Fruit fly (Drosophila melanogaster) whole organism, embryonic: ENCODE data around the gene CG6040.

Source experiments
- Antp ChIP-seq: fragments of 200-800 bp; sonication (Bioruptor generic); optimal IDR thresholded peaks from 3 replicates; lab custom pipeline; 2016; ENCODE audit warnings: missing biosample characterization, missing genetic modification characterization
- Atf3 ChIP-seq: fragments of 200-800 bp; sonication (Bioruptor generic); optimal IDR thresholded peaks from 3 replicates; lab custom pipeline; 2016; ENCODE audit warnings: missing biosample characterization, missing genetic modification characterization
- CG10274 ChIP-seq: fragments of 200-800 bp; sonication (Bioruptor generic); optimal IDR thresholded peaks from 3 replicates; lab custom pipeline; 2017; ENCODE audit warnings: missing biosample characterization, mild to moderate bottlenecking, missing genetic modification characterization
- CG10979 ChIP-seq: fragments of 200-800 bp; sonication (Bioruptor generic); optimal IDR thresholded peaks from 2 replicates; lab custom pipeline; 2018; ENCODE audit warnings: missing biosample characterization, mild to moderate bottlenecking, missing genetic modification characterization, moderate library complexity
- CG11093 ChIP-seq: fragments of 200-800 bp; sonication (Bioruptor generic); IDR thresholded peaks from 3 replicates; pipeline ENCODE4 v1.3.6; 2022; ENCODE audit warnings: missing biosample characterization, missing genetic modification characterization
- CG11695 ChIP-seq: fragments of 200-800 bp; sonication (Bioruptor generic); IDR thresholded peaks from 3 replicates; pipeline ENCODE4 v1.3.6; 2022; ENCODE audit warnings: missing biosample characterization, missing genetic modification characterization
- CG11696 ChIP-seq: fragments of 200-800 bp; sonication (Bioruptor generic); IDR thresholded peaks from 2 replicates; pipeline ENCODE4 v1.3.6; 2022; ENCODE audit warnings: missing biosample characterization, missing genetic modification characterization
- CG11723 ChIP-seq: fragments of 200-800 bp; sonication (Bioruptor generic); optimal IDR thresholded peaks from 2 replicates; lab custom pipeline; 2017; ENCODE audit warnings: missing biosample characterization, mild to moderate bottlenecking, missing genetic modification characterization
- CG13424 ChIP-seq: fragments of 200-800 bp; sonication (Bioruptor generic); optimal IDR thresholded peaks from 2 replicates; lab custom pipeline; 2019; ENCODE audit warnings: missing biosample characterization, mild to moderate bottlenecking, missing genetic modification characterization, moderate library complexity
- CG1792 ChIP-seq: fragments of 200-800 bp; sonication (Bioruptor generic); optimal IDR thresholded peaks from 2 replicates; lab custom pipeline; 2016; ENCODE audit warnings: missing biosample characterization, missing genetic modification characterization
- CG18011 ChIP-seq: fragments of 200-800 bp; sonication (Bioruptor generic); optimal IDR thresholded peaks from 2 replicates; lab custom pipeline; 2017; ENCODE audit warnings: missing biosample characterization, missing genetic modification characterization, mild to moderate bottlenecking, moderate library complexity, missing genotype
- CG18599 ChIP-seq: fragments of 200-800 bp; sonication (Bioruptor generic); optimal IDR thresholded peaks from 3 replicates; lab custom pipeline; 2017; ENCODE audit warnings: missing biosample characterization, missing genetic modification characterization, mild to moderate bottlenecking, moderate library complexity, missing genetic modification reagents
- CG2712 ChIP-seq: fragments of 200-800 bp; optimal IDR thresholded peaks from 3 replicates; lab custom pipeline; 2019; ENCODE audit warnings: missing biosample characterization, mild to moderate bottlenecking, missing genetic modification characterization, moderate library complexity
- CG3407 ChIP-seq: fragments of 200-800 bp; sonication (Bioruptor generic); optimal IDR thresholded peaks from 2 replicates; lab custom pipeline; 2018; ENCODE audit warnings: missing biosample characterization, mild to moderate bottlenecking, missing genetic modification characterization
- CG6654 ChIP-seq: fragments of 200-800 bp; sonication (Bioruptor generic); optimal IDR thresholded peaks from 2 replicates; lab custom pipeline; 2017; ENCODE audit warnings: missing biosample characterization, mild to moderate bottlenecking, missing genetic modification characterization
- CG6813 ChIP-seq: fragments of 200-800 bp; sonication (Bioruptor generic); optimal IDR thresholded peaks from 2 replicates; lab custom pipeline; 2017; ENCODE audit warnings: missing biosample characterization, missing genetic modification characterization, mild to moderate bottlenecking, moderate library complexity, missing genetic modification reagents
- CG7987 ChIP-seq: fragments of 200-800 bp; sonication (Bioruptor generic); optimal IDR thresholded peaks from 2 replicates; lab custom pipeline; 2018; ENCODE audit warnings: missing biosample characterization, mild to moderate bottlenecking, missing genetic modification characterization, moderate library complexity
- CG8281 ChIP-seq: fragments of 200-800 bp; sonication (Bioruptor generic); optimal IDR thresholded peaks from 2 replicates; lab custom pipeline; 2018; ENCODE audit warnings: missing biosample characterization, mild to moderate bottlenecking, missing genetic modification characterization, moderate library complexity
- CG8478 ChIP-seq: fragments of >200 bp; optimal IDR thresholded peaks from 2 replicates; lab custom pipeline; 2018
- CG9437 ChIP-seq: fragments of 200-800 bp; sonication (Bioruptor generic); optimal IDR thresholded peaks from 2 replicates; lab custom pipeline; 2018; ENCODE audit warnings: missing biosample characterization, mild to moderate bottlenecking, missing genetic modification characterization
- CG9932 ChIP-seq: fragments of 200-800 bp; sonication (Bioruptor generic); IDR thresholded peaks from 2 replicates; pipeline ENCODE4 v1.3.6; 2022; ENCODE audit warnings: missing biosample characterization, missing genetic modification characterization
- CHES-1-like ChIP-seq: fragments of 200-800 bp; sonication (Bioruptor generic); optimal IDR thresholded peaks from 2 replicates; lab custom pipeline; 2016; ENCODE audit warnings: missing biosample characterization, missing genetic modification characterization
- Dbx ChIP-seq: fragments of 200-800 bp; sonication (Bioruptor generic); IDR thresholded peaks from 3 replicates; pipeline ENCODE4 v1.3.6; 2022; ENCODE audit warnings: missing biosample characterization, missing genetic modification characterization
- Deaf1 ChIP-seq: fragments of 200-800 bp; optimal IDR thresholded peaks from 3 replicates; lab custom pipeline; 2019; ENCODE audit warnings: missing biosample characterization, mild to moderate bottlenecking, missing genetic modification characterization, moderate library complexity
- ERR ChIP-seq: fragments of 200-800 bp; sonication (Bioruptor generic); optimal IDR thresholded peaks from 2 replicates; lab custom pipeline; 2016; ENCODE audit warnings: missing biosample characterization, missing genetic modification characterization
- HLH54F ChIP-seq: fragments of 200-800 bp; sonication (Bioruptor generic); optimal IDR thresholded peaks from 3 replicates; lab custom pipeline; 2016; ENCODE audit warnings: missing biosample characterization, missing genetic modification characterization
- MTF-1 ChIP-seq: fragments of 200-800 bp; sonication (Bioruptor generic); optimal IDR thresholded peaks from 2 replicates; lab custom pipeline; 2018; ENCODE audit warnings: missing biosample characterization, mild to moderate bottlenecking, missing genetic modification characterization, borderline replicate concordance
- Max ChIP-seq: fragments of 200-800 bp; sonication (Bioruptor generic); optimal IDR thresholded peaks from 2 replicates; lab custom pipeline; 2016; ENCODE audit warnings: missing biosample characterization, mild to moderate bottlenecking, missing genetic modification characterization
- NK7.1 ChIP-seq: fragments of 200-800 bp; sonication (Bioruptor generic); optimal IDR thresholded peaks from 3 replicates; lab custom pipeline; 2016; ENCODE audit warnings: missing biosample characterization, missing genetic modification characterization
- Oli ChIP-seq: fragments of 200-800 bp; sonication (Bioruptor generic); optimal IDR thresholded peaks from 2 replicates; lab custom pipeline; 2018; ENCODE audit warnings: missing biosample characterization, mild to moderate bottlenecking, missing genetic modification characterization, moderate library complexity
- Side ChIP-seq: fragments of 200-800 bp; sonication (Bioruptor generic); optimal IDR thresholded peaks from 2 replicates; lab custom pipeline; 2016; ENCODE audit warnings: missing biosample characterization, missing genetic modification characterization
- abd-A ChIP-seq: fragments of 200-800 bp; sonication (Bioruptor generic); optimal IDR thresholded peaks from 3 replicates; lab custom pipeline; 2019; ENCODE audit warnings: missing biosample characterization, mild to moderate bottlenecking, missing genetic modification characterization, moderate library complexity
- ase ChIP-seq: fragments of 200-800 bp; sonication (Bioruptor generic); IDR thresholded peaks from 3 replicates; pipeline ENCODE4 v1.3.6; 2022; ENCODE audit warnings: missing biosample characterization, missing genetic modification characterization
- caup ChIP-seq: fragments of 200-800 bp; sonication (Bioruptor generic); optimal IDR thresholded peaks from 3 replicates; lab custom pipeline; 2017; ENCODE audit warnings: missing biosample characterization, mild to moderate bottlenecking, missing genetic modification characterization, moderate library complexity; ENCODE audit not compliant: severe bottlenecking
- corto ChIP-seq: fragments of 200-800 bp; sonication (Bioruptor generic); optimal IDR thresholded peaks from 2 replicates; lab custom pipeline; 2016; ENCODE audit warnings: missing biosample characterization, mild to moderate bottlenecking, missing genetic modification characterization, moderate library complexity
- cwo ChIP-seq: fragments of 200-800 bp; sonication (Bioruptor generic); optimal IDR thresholded peaks from 3 replicates; lab custom pipeline; 2017; ENCODE audit warnings: missing biosample characterization, missing genetic modification characterization, mild to moderate bottlenecking, moderate library complexity, missing genetic modification reagents
- dan ChIP-seq: fragments of 200-800 bp; sonication (Bioruptor generic); IDR thresholded peaks from 2 replicates; pipeline ENCODE4 v1.3.6; 2022; ENCODE audit warnings: missing biosample characterization, missing genetic modification characterization
- dm ChIP-seq: fragments of 200-800 bp; sonication (Bioruptor generic); optimal IDR thresholded peaks from 3 replicates; lab custom pipeline; 2016; ENCODE audit warnings: missing biosample characterization, missing genetic modification characterization
- en ChIP-seq: fragments of 200-800 bp; sonication (Bioruptor generic); optimal IDR thresholded peaks from 2 replicates; lab custom pipeline; 2016; ENCODE audit warnings: missing biosample characterization, missing genetic modification characterization
- gcm ChIP-seq: fragments of 200-800 bp; sonication (Bioruptor generic); optimal IDR thresholded peaks from 2 replicates; lab custom pipeline; 2019; ENCODE audit warnings: missing biosample characterization, mild to moderate bottlenecking, missing genetic modification characterization, moderate library complexity
- gt ChIP-seq: fragments of 200-800 bp; sonication (Bioruptor generic); IDR thresholded peaks from 2 replicates; pipeline ENCODE4 v1.3.6; 2022; ENCODE audit warnings: missing biosample characterization, missing genetic modification characterization
- ham ChIP-seq: fragments of 200-800 bp; sonication (Bioruptor generic); IDR thresholded peaks from 2 replicates; pipeline ENCODE4 v1.3.6; 2022; ENCODE audit warnings: missing biosample characterization, missing genetic modification characterization
- lilli ChIP-seq: fragments of 200-800 bp; sonication (Bioruptor generic); optimal IDR thresholded peaks from 3 replicates; lab custom pipeline; 2016; ENCODE audit warnings: missing biosample characterization, missing genetic modification characterization
- mirr ChIP-seq: fragments of 200-800 bp; sonication (Bioruptor generic); optimal IDR thresholded peaks from 3 replicates; lab custom pipeline; 2018; ENCODE audit warnings: missing biosample characterization, mild to moderate bottlenecking, missing genetic modification characterization
- pho ChIP-seq: fragments of 200-800 bp; sonication (Bioruptor generic); optimal IDR thresholded peaks from 2 replicates; lab custom pipeline; 2016; ENCODE audit warnings: missing biosample characterization, missing genetic modification characterization
- pita ChIP-seq: fragments of 200-800 bp; sonication (Bioruptor generic); optimal IDR thresholded peaks from 2 replicates; lab custom pipeline; 2017; ENCODE audit warnings: missing biosample characterization, mild to moderate bottlenecking, missing genetic modification characterization
- psq ChIP-seq: fragments of 200-800 bp; sonication (Bioruptor generic); optimal IDR thresholded peaks from 2 replicates; lab custom pipeline; 2017; ENCODE audit warnings: missing biosample characterization, missing genetic modification characterization
- rib ChIP-seq: fragments of 200-800 bp; sonication (Bioruptor generic); IDR thresholded peaks from 2 replicates; pipeline ENCODE4 v1.3.6; 2022; ENCODE audit warnings: missing biosample characterization, missing genetic modification characterization
- slou ChIP-seq: fragments of 200-800 bp; sonication (Bioruptor generic); optimal IDR thresholded peaks from 3 replicates; lab custom pipeline; 2016; ENCODE audit warnings: missing biosample characterization, missing genetic modification characterization
- slp2 ChIP-seq: fragments of 200-800 bp; sonication (Bioruptor generic); optimal IDR thresholded peaks from 2 replicates; lab custom pipeline; 2016; ENCODE audit warnings: missing biosample characterization, missing genetic modification characterization
- zf30C ChIP-seq: fragments of 200-800 bp; sonication (Bioruptor generic); optimal IDR thresholded peaks from 3 replicates; lab custom pipeline; 2018; ENCODE audit warnings: missing biosample characterization, mild to moderate bottlenecking, missing genetic modification characterization

Gene CG6040

dm6 chr3R:19153502-19153983 lies 56.8 kb downstream of the CG6040 start, which contains the start of gene CG5835 (continued):
- TF ChIP-seq CG11723 (GFP tag; lab: Kevin White, UChicago), result no peak
- no peak for TF ChIP-seq CG8281 (tag; lab: Kevin White, UChicago)
- TF ChIP-seq dan (GFP tag; lab: Robert Waterston, UW), result no peak
- peak; percentile 45 for TF ChIP-seq lilli (GFP tag; lab: Kevin White, UChicago)
- no peak for TF ChIP-seq CG6654 (GFP tag; lab: Kevin White, UChicago)
- peak; percentile 31; the same call in 2 of the 3 replicates for TF ChIP-seq Dbx (GFP tag; lab: Robert Waterston, UW)
- TF ChIP-seq HLH54F (GFP tag; lab: Kevin White, UChicago), result no peak
- no peak for TF ChIP-seq CG18011 (GFP tag; lab: Kevin White, UChicago)
- peak; percentile 72 for TF ChIP-seq Deaf1 (tag; lab: Kevin White, UChicago)
- TF ChIP-seq gt (GFP tag; lab: Robert Waterston, UW), result no peak
- TF ChIP-seq CG2712 (tag; lab: Kevin White, UChicago), result peak; percentile 37
- no peak for TF ChIP-seq CG11696
- TF ChIP-seq CG13424 (tag; lab: Kevin White, UChicago), result peak; percentile 25
- TF ChIP-seq CG9437 (GFP tag; lab: Kevin White, UChicago), result no peak
- TF ChIP-seq slou, result no peak
- TF ChIP-seq Side (GFP tag; lab: Kevin White, UChicago), result no peak
- TF ChIP-seq cwo (GFP tag; lab: Kevin White, UChicago), result peak; percentile 13
- no peak for TF ChIP-seq en
- TF ChIP-seq ase, result no peak
- no peak for TF ChIP-seq Atf3 (GFP tag; lab: Kevin White, UChicago)
- no peak for TF ChIP-seq CG11093
- TF ChIP-seq pita (GFP tag; lab: Kevin White, UChicago), result no peak
- peak; percentile 79 for TF ChIP-seq gcm (GFP tag; lab: Kevin White, UChicago)
- no peak for TF ChIP-seq CG8478 (lab: Kevin White, UChicago)
- TF ChIP-seq dm, result no peak
- no peak for TF ChIP-seq slp2 (GFP tag; lab: Kevin White, UChicago)
- TF ChIP-seq rib (GFP tag; lab: Robert Waterston, UW), result 0 out of 2 replicates have a peak, but pooled peaks have one; percentile 65
- no peak for TF ChIP-seq CHES-1-like (GFP tag; lab: Kevin White, UChicago)
- TF ChIP-seq abd-A (tag; lab: Kevin White, UChicago), result no peak
- no peak for TF ChIP-seq Max
- TF ChIP-seq mirr, result peak; percentile 81
- TF ChIP-seq CG3407 (GFP tag; lab: Kevin White, UChicago), result no peak
- TF ChIP-seq CG18599, result peak; percentile 28
- TF ChIP-seq corto (GFP tag; lab: Kevin White, UChicago), result no peak
- peak; percentile 42; the same call in 1 of the 2 replicates for TF ChIP-seq CG9932 (GFP tag; lab: Robert Waterston, UW)
- no peak for TF ChIP-seq psq (GFP tag; lab: Kevin White, UChicago)
- peak; percentile 61 for TF ChIP-seq CG7987 (GFP tag; lab: Kevin White, UChicago)
- no peak for TF ChIP-seq CG6813 (GFP tag; lab: Kevin White, UChicago)
- no peak for TF ChIP-seq ham (GFP tag; lab: Robert Waterston, UW)
- peak; percentile 18 for TF ChIP-seq MTF-1
- peak; percentile 55; the same call in 2 of the 3 replicates for TF ChIP-seq CG11695
- TF ChIP-seq NK7.1 (GFP tag; lab: Kevin White, UChicago), result no peak
- no peak for TF ChIP-seq CG10274 (GFP tag; lab: Kevin White, UChicago)
- TF ChIP-seq Antp, result no peak
- TF ChIP-seq CG10979 (tag; lab: Kevin White, UChicago), result no peak
- TF ChIP-seq zf30C (GFP tag; lab: Kevin White, UChicago), result no peak
- TF ChIP-seq caup (GFP tag; lab: Kevin White, UChicago), result peak; percentile 26
- no peak for TF ChIP-seq CG1792 (GFP tag; lab: Kevin White, UChicago)
- no peak for TF ChIP-seq ERR (GFP tag; lab: Kevin White, UChicago)
- no peak for TF ChIP-seq Oli (tag; lab: Kevin White, UChicago)
- no peak for TF ChIP-seq pho (GFP tag; lab: Kevin White, UChicago)
